Worm (Caenorhabditis elegans) whole organism, early embryonic: Measurements from ENCODE around the gene ZK688.11.

Experiments used
- B0310.2 ChIP-seq: sonication (generic microtip); optimal IDR thresholded peaks from 2 replicates; lab custom pipeline; 2016; ENCODE audit warnings: mild to moderate bottlenecking, missing genetic modification characterization, missing compliant biosample characterization
- F13C5.2 ChIP-seq: sonication (generic microtip); optimal IDR thresholded peaks from 2 replicates; lab custom pipeline; 2017; ENCODE audit warnings: mild to moderate bottlenecking, missing genetic modification characterization, inconsistent platforms, missing compliant biosample characterization
- aly-1 ChIP-seq: sonication (generic microtip); optimal IDR thresholded peaks from 2 replicates; lab custom pipeline; 2016; ENCODE audit warnings: missing genetic modification characterization, missing compliant biosample characterization
- ama-1 ChIP-seq: fragments of 150-350 bp; optimal IDR thresholded peaks from 2 replicates; lab custom pipeline; 2014
- ceh-13 ChIP-seq: fragments of 200-800 bp; sonication (Bioruptor generic); optimal IDR thresholded peaks from 2 replicates; lab custom pipeline; 2018; ENCODE audit warnings: mild to moderate bottlenecking, missing genetic modification characterization, missing compliant biosample characterization
- ceh-36 ChIP-seq: sonication (generic microtip); optimal IDR thresholded peaks from 2 replicates; lab custom pipeline; 2016; ENCODE audit warnings: missing genetic modification characterization, inconsistent platforms, missing compliant biosample characterization
- ets-7 ChIP-seq: sonication (generic microtip); optimal IDR thresholded peaks from 2 replicates; lab custom pipeline; 2016; ENCODE audit warnings: missing genotype, missing genetic modification characterization, missing compliant biosample characterization
- flt-1 ChIP-seq: fragments of 200-800 bp; sonication (Bioruptor generic); IDR thresholded peaks from 2 replicates; pipeline ENCODE4 v1.3.6; 2022; ENCODE audit warnings: missing genetic modification characterization, missing compliant biosample characterization
- hmbx-1 ChIP-seq: sonication (generic microtip); optimal IDR thresholded peaks from 2 replicates; lab custom pipeline; 2016; ENCODE audit warnings: mild to moderate bottlenecking, missing genetic modification characterization, missing compliant biosample characterization
- hmg-4 ChIP-seq: fragments of 200-800 bp; sonication (Bioruptor generic); optimal IDR thresholded peaks from 2 replicates; lab custom pipeline; 2018; ENCODE audit warnings: mild to moderate bottlenecking, missing genetic modification characterization, missing compliant biosample characterization
- hnd-1 ChIP-seq: sonication (generic microtip); optimal IDR thresholded peaks from 2 replicates; lab custom pipeline; 2016; ENCODE audit warnings: missing genetic modification characterization, missing compliant biosample characterization
- pes-1 ChIP-seq: fragments of 200-800 bp; sonication (Bioruptor generic); IDR thresholded peaks from 2 replicates; pipeline ENCODE4 v1.3.6; 2022; ENCODE audit warnings: missing genetic modification reagents, missing genetic modification characterization, missing compliant biosample characterization
- scrt-1 ChIP-seq: fragments of 200-800 bp; sonication (Bioruptor generic); IDR thresholded peaks from 2 replicates; pipeline ENCODE4 v1.3.6; 2022; ENCODE audit warnings: missing genetic modification characterization, missing compliant biosample characterization
- sea-1 ChIP-seq: fragments of 200-800 bp; sonication (Bioruptor generic); conservative IDR thresholded peaks from 2 replicates; pipeline ENCODE4 v1.3.6; 2022; ENCODE audit warnings: missing genetic modification characterization, missing compliant biosample characterization
- tbx-11 ChIP-seq: fragments of 200-800 bp; sonication (Bioruptor generic); IDR thresholded peaks from 2 replicates; pipeline ENCODE4 v1.3.6; 2022; ENCODE audit warnings: missing genetic modification characterization, missing compliant biosample characterization
- tbx-37 ChIP-seq: fragments of 200-800 bp; sonication (Bioruptor generic); conservative IDR thresholded peaks from 2 replicates; pipeline ENCODE4 v1.3.6; 2022; ENCODE audit warnings: missing genetic modification reagents, missing genetic modification characterization, missing compliant biosample characterization
- tra-4 ChIP-seq: sonication (generic microtip); optimal IDR thresholded peaks from 2 replicates; lab custom pipeline; 2017; ENCODE audit warnings: missing genetic modification characterization, missing compliant biosample characterization

ZK688.11 gene

ce11 chrIII:7880132-7880715 is 4.5 kb downstream of the ZK688.11 start:
- TF ChIP-seq tra-4 (tag; lab: Kevin White, UChicago) (no peak), F13C5.2 (no peak), ceh-36 (tag; lab: Kevin White, UChicago) (no peak), tbx-11 (GFP tag; lab: Robert Waterston, UW) (no peak), hnd-1 (no peak), tbx-37 (GFP tag; lab: Robert Waterston, UW) (no peak), hmbx-1 (tag; lab: Kevin White, UChicago) (no peak), ets-7 (no peak), B0310.2 (tag; lab: Kevin White, UChicago) (no peak), scrt-1 (GFP tag; lab: Robert Waterston, UW) (no peak), sea-1 (GFP tag; lab: Robert Waterston, UW) (no peak), aly-1 (tag; lab: Kevin White, UChicago) (no peak), flt-1 (GFP tag; lab: Robert Waterston, UW) (no peak), ceh-13 (GFP tag; lab: Kevin White, UChicago) (no peak), pes-1 (no peak), ama-1 (lab: Kevin White, UChicago) (no peak), hmg-4 (GFP tag; lab: Kevin White, UChicago) (no peak)

ce11 chrIII:7878852-7879329 is 5.9 kb downstream of the ZK688.11 start, which contains the start of gene sup-18:
TSS of gene sup-18 (minus strand) at chrIII:7878902.
- TF ChIP-seq sea-1 (GFP tag; lab: Robert Waterston, UW), result no peak
- TF ChIP-seq tbx-37 (GFP tag; lab: Robert Waterston, UW), result no peak
- TF ChIP-seq pes-1, result no peak
- no peak for TF ChIP-seq flt-1 (GFP tag; lab: Robert Waterston, UW)
- no peak for TF ChIP-seq scrt-1 (GFP tag; lab: Robert Waterston, UW)
- TF ChIP-seq aly-1 (tag; lab: Kevin White, UChicago), result no peak

ce11 chrIII:7877090-7877489 is 7.7 kb downstream of the ZK688.11 start:
- TF ChIP-seq sea-1 (GFP tag; lab: Robert Waterston, UW) (no peak), scrt-1 (GFP tag; lab: Robert Waterston, UW) (no peak), hmbx-1 (tag; lab: Kevin White, UChicago) (no peak), aly-1 (tag; lab: Kevin White, UChicago) (no peak), hmg-4 (GFP tag; lab: Kevin White, UChicago) (no peak), hnd-1 (no peak), tra-4 (tag; lab: Kevin White, UChicago) (no peak), ets-7 (no peak), tbx-11 (GFP tag; lab: Robert Waterston, UW) (no peak), pes-1 (no peak), F13C5.2 (no peak), tbx-37 (GFP tag; lab: Robert Waterston, UW) (no peak), flt-1 (GFP tag; lab: Robert Waterston, UW) (no peak), ceh-36 (tag; lab: Kevin White, UChicago) (no peak), B0310.2 (tag; lab: Kevin White, UChicago) (no peak), ama-1 (lab: Kevin White, UChicago) (no peak)

- TF ChIP-seq ceh-13 (GFP tag; lab: Kevin White, UChicago), result no peak
- TF ChIP-seq tbx-11 (GFP tag; lab: Robert Waterston, UW), result no peak
- no peak for TF ChIP-seq B0310.2 (tag; lab: Kevin White, UChicago)
- no peak for TF ChIP-seq F13C5.2
- TF ChIP-seq hmbx-1 (tag; lab: Kevin White, UChicago), result no peak
- no peak for TF ChIP-seq scrt-1 (GFP tag; lab: Robert Waterston, UW)
These were observed 11.3 kb downstream of the ZK688.11 start, which contains the start of gene tyr-1 for ce11 chrIII:7873481-7873880. TSS of gene tyr-1 (plus strand) at chrIII:7873781.

- no peak for TF ChIP-seq hnd-1
- TF ChIP-seq ets-7, result no peak
- TF ChIP-seq B0310.2 (tag; lab: Kevin White, UChicago), result no peak
- no peak for TF ChIP-seq aly-1 (tag; lab: Kevin White, UChicago)
- TF ChIP-seq pes-1, result no peak
These were observed 12.0 kb downstream of the ZK688.11 start for ce11 chrIII:7872776-7873175.

- TF ChIP-seq tbx-11 (GFP tag; lab: Robert Waterston, UW) (no peak), B0310.2 (tag; lab: Kevin White, UChicago) (no peak), scrt-1 (GFP tag; lab: Robert Waterston, UW) (no peak), hnd-1 (no peak), hmg-4 (GFP tag; lab: Kevin White, UChicago) (no peak), F13C5.2 (no peak), pes-1 (no peak), ama-1 (lab: Kevin White, UChicago) (no peak), ceh-13 (GFP tag; lab: Kevin White, UChicago) (no peak), tbx-37 (GFP tag; lab: Robert Waterston, UW) (no peak), hmbx-1 (tag; lab: Kevin White, UChicago) (no peak), tra-4 (tag; lab: Kevin White, UChicago) (no peak), ets-7 (no peak), flt-1 (GFP tag; lab: Robert Waterston, UW) (no peak), aly-1 (tag; lab: Kevin White, UChicago) (no peak), sea-1 (GFP tag; lab: Robert Waterston, UW) (no peak)
These were observed 18.6 kb downstream of the ZK688.11 start, which contains the start of gene cup-4 for ce11 chrIII:7866189-7866588. TSS of gene cup-4 (plus strand) at chrIII:7866489.

ce11 chrIII:7865238-7865761 is 19.5 kb downstream of the ZK688.11 start, which contains the start of gene slc-17.3:
TSS of gene slc-17.3 (minus strand) at chrIII:7865288.
- TF ChIP-seq ets-7 (no peak), pes-1 (no peak), tbx-37 (GFP tag; lab: Robert Waterston, UW) (no peak), tra-4 (tag; lab: Kevin White, UChicago) (no peak), aly-1 (tag; lab: Kevin White, UChicago) (no peak)
